Fruit fly (Drosophila melanogaster) whole organism, prepupa: ENCODE results near the gene AdipoR.

Source experiments
- CG3032 ChIP-seq: fragments of 200-800 bp; optimal IDR thresholded peaks from 2 replicates; lab custom pipeline; 2019; ENCODE audit warnings: missing biosample characterization, mild to moderate bottlenecking, missing genetic modification characterization, moderate library complexity
- CG4318 ChIP-seq: fragments of 200-800 bp; sonication (Bioruptor generic); optimal IDR thresholded peaks from 3 replicates; lab custom pipeline; 2017; ENCODE audit warnings: missing biosample characterization, mild to moderate bottlenecking, missing genetic modification characterization
- CG6163 ChIP-seq: fragments of 200-800 bp; sonication (Bioruptor generic); IDR thresholded peaks from 3 replicates; pipeline ENCODE4 v1.3.6; 2022; ENCODE audit warnings: missing biosample characterization, missing genetic modification characterization
- CG6792 ChIP-seq: fragments of 200-800 bp; sonication (Bioruptor generic); optimal IDR thresholded peaks from 3 replicates; lab custom pipeline; 2016; ENCODE audit warnings: missing biosample characterization, missing genetic modification characterization
- CG8119 ChIP-seq: fragments of 200-800 bp; sonication (Bioruptor generic); IDR thresholded peaks from 3 replicates; pipeline ENCODE4 v1.3.6; 2022; ENCODE audit warnings: missing biosample characterization, missing genetic modification characterization
- Ets21C ChIP-seq: fragments of 200-800 bp; sonication (Bioruptor generic); optimal IDR thresholded peaks from 3 replicates; lab custom pipeline; 2016; ENCODE audit warnings: missing biosample characterization, missing genetic modification characterization
- Gug ChIP-seq: fragments of 200-800 bp; sonication (Bioruptor generic); IDR thresholded peaks from 2 replicates; pipeline ENCODE4 v1.3.6; 2022; ENCODE audit warnings: missing biosample characterization, missing genetic modification characterization
- Hr39 ChIP-seq: fragments of 200-800 bp; sonication (Bioruptor generic); optimal IDR thresholded peaks from 2 replicates; lab custom pipeline; 2016; ENCODE audit warnings: missing biosample characterization, missing genetic modification characterization
- Hr4 ChIP-seq: fragments of 200-800 bp; sonication (Bioruptor generic); optimal IDR thresholded peaks from 3 replicates; lab custom pipeline; 2016; ENCODE audit warnings: missing biosample characterization, missing genetic modification characterization
- eg ChIP-seq: fragments of 200-800 bp; sonication (Bioruptor generic); IDR thresholded peaks from 3 replicates; pipeline ENCODE4 v1.3.6; 2022; ENCODE audit warnings: missing biosample characterization, missing genetic modification characterization
- svp ChIP-seq: fragments of 200-800 bp; sonication (Bioruptor generic); peaks from one replicate; lab custom pipeline; 2016; ENCODE audit warnings: missing biosample characterization, missing genetic modification characterization
- vri ChIP-seq: fragments of 200-800 bp; sonication (Bioruptor generic); optimal IDR thresholded peaks from 3 replicates; lab custom pipeline; 2016; ENCODE audit warnings: missing biosample characterization, mild to moderate bottlenecking, missing genetic modification characterization

dm6 chr3R:22525546-22526352 is 21.9 kb downstream of the AdipoR start:
- TF ChIP-seq CG3032 (no peak), CG6163 (GFP tag; lab: Robert Waterston, UW) (0 out of 3 replicates have a peak, but pooled peaks have one; percentile 26), CG8119 (GFP tag; lab: Robert Waterston, UW) (no peak), vri (peak; percentile 2), Hr4 (GFP tag; lab: Kevin White, UChicago) (no peak), eg (GFP tag; lab: Robert Waterston, UW) (no peak), Hr39 (GFP tag; lab: Kevin White, UChicago) (no peak), CG4318 (GFP tag; lab: Kevin White, UChicago) (no peak), CG6792 (GFP tag; lab: Kevin White, UChicago) (no peak), Ets21C (no peak), Gug (GFP tag; lab: Robert Waterston, UW) (no peak), svp (GFP tag; lab: Kevin White, UChicago) (no peak)
